Worm (Caenorhabditis elegans) whole organism, early embryonic: ENCODE measurements around the gene F54F12.1.

Experiments used
- B0310.2 ChIP-seq: sonication (generic microtip); optimal IDR thresholded peaks from 2 replicates; lab custom pipeline; 2016; ENCODE audit warnings: mild to moderate bottlenecking, missing genetic modification characterization, missing compliant biosample characterization
- F13C5.2 ChIP-seq: sonication (generic microtip); optimal IDR thresholded peaks from 2 replicates; lab custom pipeline; 2017; ENCODE audit warnings: mild to moderate bottlenecking, missing genetic modification characterization, inconsistent platforms, missing compliant biosample characterization
- aly-1 ChIP-seq: sonication (generic microtip); optimal IDR thresholded peaks from 2 replicates; lab custom pipeline; 2016; ENCODE audit warnings: missing genetic modification characterization, missing compliant biosample characterization
- ama-1 ChIP-seq: fragments of 150-350 bp; optimal IDR thresholded peaks from 2 replicates; lab custom pipeline; 2014
- ceh-13 ChIP-seq: fragments of 200-800 bp; sonication (Bioruptor generic); optimal IDR thresholded peaks from 2 replicates; lab custom pipeline; 2018; ENCODE audit warnings: mild to moderate bottlenecking, missing genetic modification characterization, missing compliant biosample characterization
- ceh-36 ChIP-seq: sonication (generic microtip); optimal IDR thresholded peaks from 2 replicates; lab custom pipeline; 2016; ENCODE audit warnings: missing genetic modification characterization, inconsistent platforms, missing compliant biosample characterization
- ets-7 ChIP-seq: sonication (generic microtip); optimal IDR thresholded peaks from 2 replicates; lab custom pipeline; 2016; ENCODE audit warnings: missing genotype, missing genetic modification characterization, missing compliant biosample characterization
- flt-1 ChIP-seq: fragments of 200-800 bp; sonication (Bioruptor generic); IDR thresholded peaks from 2 replicates; pipeline ENCODE4 v1.3.6; 2022; ENCODE audit warnings: missing genetic modification characterization, missing compliant biosample characterization
- hmbx-1 ChIP-seq: sonication (generic microtip); optimal IDR thresholded peaks from 2 replicates; lab custom pipeline; 2016; ENCODE audit warnings: mild to moderate bottlenecking, missing genetic modification characterization, missing compliant biosample characterization
- hmg-4 ChIP-seq: fragments of 200-800 bp; sonication (Bioruptor generic); optimal IDR thresholded peaks from 2 replicates; lab custom pipeline; 2018; ENCODE audit warnings: mild to moderate bottlenecking, missing genetic modification characterization, missing compliant biosample characterization
- hnd-1 ChIP-seq: sonication (generic microtip); optimal IDR thresholded peaks from 2 replicates; lab custom pipeline; 2016; ENCODE audit warnings: missing genetic modification characterization, missing compliant biosample characterization
- pes-1 ChIP-seq: fragments of 200-800 bp; sonication (Bioruptor generic); IDR thresholded peaks from 2 replicates; pipeline ENCODE4 v1.3.6; 2022; ENCODE audit warnings: missing genetic modification reagents, missing genetic modification characterization, missing compliant biosample characterization
- scrt-1 ChIP-seq: fragments of 200-800 bp; sonication (Bioruptor generic); IDR thresholded peaks from 2 replicates; pipeline ENCODE4 v1.3.6; 2022; ENCODE audit warnings: missing genetic modification characterization, missing compliant biosample characterization
- sea-1 ChIP-seq: fragments of 200-800 bp; sonication (Bioruptor generic); conservative IDR thresholded peaks from 2 replicates; pipeline ENCODE4 v1.3.6; 2022; ENCODE audit warnings: missing genetic modification characterization, missing compliant biosample characterization
- tbx-11 ChIP-seq: fragments of 200-800 bp; sonication (Bioruptor generic); IDR thresholded peaks from 2 replicates; pipeline ENCODE4 v1.3.6; 2022; ENCODE audit warnings: missing genetic modification characterization, missing compliant biosample characterization
- tbx-37 ChIP-seq: fragments of 200-800 bp; sonication (Bioruptor generic); conservative IDR thresholded peaks from 2 replicates; pipeline ENCODE4 v1.3.6; 2022; ENCODE audit warnings: missing genetic modification reagents, missing genetic modification characterization, missing compliant biosample characterization
- tra-4 ChIP-seq: sonication (generic microtip); optimal IDR thresholded peaks from 2 replicates; lab custom pipeline; 2017; ENCODE audit warnings: missing genetic modification characterization, missing compliant biosample characterization

Gene F54F12.1

DNA sequence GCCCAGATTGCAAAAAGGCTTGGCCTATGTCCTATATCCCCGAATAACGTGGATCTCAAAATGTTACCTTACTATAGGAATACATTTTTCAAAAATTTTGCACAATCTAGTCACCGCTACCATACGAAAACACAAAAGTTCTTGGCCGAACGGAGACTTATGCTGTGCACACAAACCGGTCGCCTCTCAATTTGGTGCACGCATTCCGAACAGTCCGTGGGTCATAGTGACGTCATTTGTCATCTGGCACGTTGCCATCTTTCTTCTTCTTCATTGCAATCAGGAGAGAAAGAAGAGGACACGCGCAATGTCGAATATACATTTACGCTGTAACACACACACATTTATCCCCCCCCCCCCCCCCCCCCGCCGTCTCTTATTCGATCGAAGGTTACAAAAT lies 10.5 kb upstream of the F54F12.1 start:
- TF ChIP-seq hmg-4 (peak; percentile 66), ceh-13 (GFP tag; lab: Kevin White, UChicago) (no peak), sea-1 (GFP tag; lab: Robert Waterston, UW) (0 out of 2 replicates have a peak, but pooled peaks have one; percentile 55), flt-1 (GFP tag; lab: Robert Waterston, UW) (no peak), tbx-37 (GFP tag; lab: Robert Waterston, UW) (no peak)

DNA sequence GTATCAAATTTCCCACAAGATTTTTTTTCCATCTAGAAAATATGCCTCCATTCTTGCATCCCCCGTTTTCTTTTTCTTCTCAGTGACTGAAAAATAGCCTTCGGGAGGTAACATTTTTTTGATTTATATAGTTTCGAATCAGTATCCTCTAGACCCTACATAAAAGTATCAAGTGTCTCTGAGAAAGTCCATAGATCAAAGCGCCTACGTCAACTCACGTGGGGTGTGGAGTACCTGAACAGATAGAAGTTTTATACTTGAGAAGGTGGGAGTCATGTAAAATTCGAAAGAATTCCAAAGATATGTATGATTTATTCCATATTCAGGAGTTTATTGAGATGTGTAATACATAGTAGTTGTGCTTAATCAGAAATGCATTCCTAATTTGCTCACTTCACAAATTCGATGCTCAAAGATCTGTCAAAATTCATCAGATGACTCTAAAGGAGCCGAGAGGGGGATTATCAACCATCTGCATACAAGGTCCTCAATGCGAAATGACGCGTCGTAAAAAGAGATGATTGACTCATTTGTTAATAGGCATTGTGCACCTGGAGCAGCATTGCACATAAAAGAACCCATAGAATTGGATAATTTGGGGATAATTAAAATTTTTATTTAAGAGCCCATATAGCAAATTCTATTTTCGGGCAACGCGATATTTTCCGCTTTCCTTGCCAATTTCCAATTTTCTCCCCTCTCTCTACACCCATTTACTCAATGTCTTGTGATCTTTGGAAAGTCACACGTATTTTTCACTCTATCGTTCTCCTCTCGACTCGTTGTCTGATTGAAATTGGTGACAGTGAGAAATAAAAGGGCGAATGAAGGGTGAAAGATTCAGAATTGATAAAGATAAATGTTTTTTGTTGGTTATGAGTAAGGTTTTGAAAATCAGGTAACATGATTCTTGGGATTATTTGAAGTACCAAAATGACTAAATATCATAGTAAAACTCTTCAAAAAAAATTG lies 9.3 kb upstream of the F54F12.1 start:
- TF ChIP-seq sea-1 (GFP tag; lab: Robert Waterston, UW) (0 out of 2 replicates have a peak, but pooled peaks have one; percentile 47), tbx-11 (no peak)

DNA sequence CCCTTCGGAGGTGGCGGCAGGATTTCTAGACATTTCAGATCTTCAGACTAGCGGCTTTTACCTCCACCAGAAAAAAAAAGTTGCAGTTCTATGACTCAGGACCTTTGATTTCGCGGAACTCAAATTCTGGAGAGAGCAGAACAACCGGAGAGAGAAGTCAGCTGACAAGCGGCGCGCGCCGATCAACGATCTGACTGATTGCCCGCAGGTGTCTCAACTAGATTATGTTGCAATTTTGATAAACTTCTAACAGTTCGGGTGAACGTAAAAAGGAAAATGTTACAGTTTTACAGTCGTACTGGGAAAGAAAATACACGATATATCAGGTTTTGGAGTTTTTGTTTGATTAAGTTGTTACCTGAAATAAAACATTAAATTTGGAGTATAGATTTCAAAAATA lies 7.7 kb upstream of the F54F12.1 start:
- no peak for TF ChIP-seq aly-1 (tag; lab: Kevin White, UChicago)
- no peak for TF ChIP-seq scrt-1 (GFP tag; lab: Robert Waterston, UW)
- no peak for TF ChIP-seq sea-1 (GFP tag; lab: Robert Waterston, UW)
- no peak for TF ChIP-seq ceh-36

DNA sequence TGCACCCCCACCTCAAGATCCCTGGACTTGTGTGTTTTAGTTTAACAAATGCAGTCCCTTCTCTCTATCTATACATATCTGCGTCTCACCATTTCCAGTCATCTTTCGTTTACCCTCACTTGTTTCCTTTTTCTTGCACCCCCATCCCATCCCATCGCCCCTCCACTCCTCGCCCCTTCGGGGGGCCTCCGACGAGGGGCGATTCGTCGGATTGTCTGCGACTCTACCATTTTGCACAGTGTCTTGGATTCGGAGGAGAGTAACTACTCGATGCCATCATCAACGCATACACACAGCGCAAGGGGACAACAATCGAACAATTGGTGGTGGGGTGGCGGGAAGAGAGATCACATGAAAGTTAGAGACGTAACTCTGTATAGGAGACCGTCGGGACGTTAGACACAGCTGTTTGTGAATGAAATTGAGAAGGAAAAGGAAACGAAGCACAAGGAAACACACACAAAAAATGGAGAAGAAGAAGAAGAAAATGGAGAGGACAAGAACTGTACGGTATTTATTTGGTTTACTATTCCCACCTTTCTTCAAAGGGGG lies 7.2 kb upstream of the F54F12.1 start:
- TF ChIP-seq B0310.2 (tag; lab: Kevin White, UChicago): peak; percentile 22
- TF ChIP-seq hnd-1: no peak
- TF ChIP-seq ceh-36: peak; percentile 27
- TF ChIP-seq sea-1 (GFP tag; lab: Robert Waterston, UW): no peak; the same call in 1 of the 2 replicates
- TF ChIP-seq tbx-11: peak; percentile 59; the same call in 1 of the 2 replicates
- TF ChIP-seq aly-1 (tag; lab: Kevin White, UChicago): peak; percentile 38
- peak; percentile 84 for TF ChIP-seq hmg-4
- TF ChIP-seq ama-1 (lab: Kevin White, UChicago): no peak
- TF ChIP-seq ceh-13 (GFP tag; lab: Kevin White, UChicago): peak; percentile 12
- TF ChIP-seq tra-4 (tag; lab: Kevin White, UChicago): no peak
- TF ChIP-seq F13C5.2 (tag; lab: Kevin White, UChicago): peak; percentile 76
- TF ChIP-seq pes-1: peak; percentile 59; the same call in 1 of the 2 replicates
- peak; percentile 49 for TF ChIP-seq ets-7 (tag; lab: Kevin White, UChicago)
- TF ChIP-seq scrt-1 (GFP tag; lab: Robert Waterston, UW): no peak
- TF ChIP-seq hmbx-1 (tag; lab: Kevin White, UChicago): no peak
- no peak for TF ChIP-seq tbx-37 (GFP tag; lab: Robert Waterston, UW)

DNA sequence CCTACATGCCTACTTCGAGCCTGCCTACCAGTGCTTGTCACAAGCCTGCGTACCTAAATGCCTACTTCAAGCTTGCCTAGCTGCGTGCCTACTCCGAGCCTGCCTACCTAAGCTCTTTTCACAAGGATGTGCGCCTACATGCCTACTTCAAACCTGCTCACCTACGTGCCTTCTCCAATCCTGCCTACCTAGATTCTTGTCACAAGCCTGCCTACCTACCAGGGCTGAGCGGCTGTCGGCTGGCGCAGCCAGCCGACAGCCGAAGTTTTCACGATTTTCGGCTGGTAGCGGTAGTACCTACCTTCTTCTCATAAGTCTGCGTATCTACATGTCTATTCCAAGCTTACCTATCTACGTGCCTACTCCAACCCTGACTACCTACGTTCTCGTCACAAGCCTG lies 6.5 kb upstream of the F54F12.1 start:
- TF ChIP-seq hnd-1 (no peak), sea-1 (GFP tag; lab: Robert Waterston, UW) (no peak), ets-7 (tag; lab: Kevin White, UChicago) (no peak), tbx-11 (0 out of 2 replicates have a peak, but pooled peaks have one; percentile 30), pes-1 (no peak), flt-1 (GFP tag; lab: Robert Waterston, UW) (0 out of 2 replicates have a peak, but pooled peaks have one; percentile 1), hmg-4 (no peak), F13C5.2 (tag; lab: Kevin White, UChicago) (no peak), hmbx-1 (tag; lab: Kevin White, UChicago) (no peak), B0310.2 (tag; lab: Kevin White, UChicago) (no peak), ceh-13 (GFP tag; lab: Kevin White, UChicago) (no peak)

DNA sequence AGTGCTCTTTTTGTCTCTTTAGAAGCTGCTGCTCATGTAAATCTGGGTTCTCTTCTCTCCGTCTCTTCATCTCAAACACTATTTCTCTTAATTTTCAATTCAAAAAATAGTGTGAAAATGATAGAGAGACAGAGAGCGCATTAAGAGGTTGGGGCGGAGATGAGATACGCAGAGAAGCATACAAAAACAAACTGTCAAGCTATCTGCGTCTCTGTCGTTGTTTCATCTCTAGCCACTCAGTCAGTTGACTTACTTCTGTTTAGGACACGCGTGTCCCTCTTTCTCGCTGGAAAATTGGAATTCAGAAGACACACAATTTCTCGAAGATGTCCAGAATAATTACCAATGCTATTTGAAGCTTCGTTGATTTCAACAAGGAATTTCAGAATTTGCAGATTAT lies 5.9 kb upstream of the F54F12.1 start:
- peak; percentile 80 for TF ChIP-seq ama-1 (lab: Kevin White, UChicago)
- no peak for TF ChIP-seq ceh-36

DNA sequence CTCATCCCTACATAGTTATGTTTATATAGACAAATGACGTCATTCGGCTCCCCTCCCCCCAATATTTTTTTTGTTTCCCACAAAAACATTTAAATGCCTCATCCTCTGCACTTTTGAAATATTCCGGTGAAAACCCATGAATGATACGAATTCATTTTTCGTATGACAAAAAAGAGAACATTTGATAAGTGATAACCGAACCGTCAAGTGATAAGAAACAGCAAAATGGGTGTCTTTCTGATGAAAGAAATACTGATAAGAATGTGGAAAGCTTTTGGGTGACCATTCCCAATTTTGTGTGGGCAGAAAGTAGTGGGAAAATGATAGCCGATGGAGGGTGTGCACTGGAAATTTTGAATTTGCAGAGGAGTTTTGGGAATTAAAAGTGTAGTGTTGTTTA lies 4.1 kb upstream of the F54F12.1 start:
- TF ChIP-seq sea-1 (GFP tag; lab: Robert Waterston, UW): no peak
- TF ChIP-seq hnd-1: no peak
- no peak for TF ChIP-seq ama-1 (lab: Kevin White, UChicago)
- no peak for TF ChIP-seq hmbx-1 (tag; lab: Kevin White, UChicago)
- no peak for TF ChIP-seq tbx-37 (GFP tag; lab: Robert Waterston, UW)
- TF ChIP-seq pes-1: no peak
- TF ChIP-seq tbx-11: no peak

DNA sequence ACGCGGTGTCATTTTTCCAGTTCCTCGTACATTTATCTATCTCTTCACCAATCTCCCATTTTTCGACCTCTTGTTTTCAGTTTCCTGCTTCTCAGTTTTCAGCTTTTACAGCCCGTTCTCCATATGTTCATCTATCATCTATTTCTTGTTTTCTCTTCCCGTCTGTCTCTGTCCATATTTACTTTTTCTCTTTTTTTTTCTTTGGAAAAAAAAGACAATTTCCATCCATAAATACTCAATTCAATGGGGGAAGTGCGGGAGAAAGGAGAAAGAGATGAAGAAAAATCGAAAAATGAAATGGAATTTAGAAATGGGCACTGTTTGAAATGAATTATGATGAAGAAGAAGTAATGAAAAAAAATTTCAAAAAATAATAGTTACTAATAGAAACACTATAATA lies 2.9 kb upstream of the F54F12.1 start:
- no peak for TF ChIP-seq F13C5.2 (tag; lab: Kevin White, UChicago)
- no peak for TF ChIP-seq ets-7 (tag; lab: Kevin White, UChicago)
- TF ChIP-seq ceh-36: no peak
- no peak for TF ChIP-seq tbx-37 (GFP tag; lab: Robert Waterston, UW)
- no peak for TF ChIP-seq tra-4 (tag; lab: Kevin White, UChicago)
- TF ChIP-seq aly-1 (tag; lab: Kevin White, UChicago): no peak
- TF ChIP-seq flt-1 (GFP tag; lab: Robert Waterston, UW): no peak
- TF ChIP-seq B0310.2 (tag; lab: Kevin White, UChicago): no peak
- no peak for TF ChIP-seq sea-1 (GFP tag; lab: Robert Waterston, UW)
- no peak for TF ChIP-seq ama-1 (lab: Kevin White, UChicago)
- TF ChIP-seq hmbx-1 (tag; lab: Kevin White, UChicago): no peak
- TF ChIP-seq pes-1: no peak
- no peak for TF ChIP-seq scrt-1 (GFP tag; lab: Robert Waterston, UW)
- no peak for TF ChIP-seq tbx-11
- TF ChIP-seq ceh-13 (GFP tag; lab: Kevin White, UChicago): no peak
- TF ChIP-seq hmg-4: no peak
- TF ChIP-seq hnd-1: no peak
